Worm (Caenorhabditis elegans) whole organism, L3 larva: Measurements from ENCODE around the gene C17G10.1.

Experiments used
- R02D3.7 ChIP-seq: fragments of 150-350 bp; optimal IDR thresholded peaks from 2 replicates; lab custom pipeline; 2014; ENCODE audit warnings: missing biosample characterization, missing genetic modification characterization
- ZK546.5 ChIP-seq: sonication (generic microtip); optimal IDR thresholded peaks from 2 replicates; lab custom pipeline; 2017; ENCODE audit warnings: missing biosample characterization, missing genetic modification characterization
- aly-2 ChIP-seq: fragments of 150-350 bp; optimal IDR thresholded peaks from 2 replicates; lab custom pipeline; 2014; ENCODE audit warnings: missing biosample characterization, missing genetic modification characterization
- ama-1 ChIP-seq: fragments of 150-350 bp; optimal IDR thresholded peaks from 2 replicates; lab custom pipeline; 2018
- ceh-16 ChIP-seq: sonication (generic microtip); optimal IDR thresholded peaks from 2 replicates; lab custom pipeline; 2017; ENCODE audit warnings: missing biosample characterization, missing genetic modification characterization
- ceh-28 ChIP-seq: fragments of 150-350 bp; optimal IDR thresholded peaks from 2 replicates; lab custom pipeline; 2014; ENCODE audit warnings: missing biosample characterization, missing genetic modification reagents, missing genetic modification characterization
- ceh-9 ChIP-seq: sonication (generic microtip); optimal IDR thresholded peaks from 2 replicates; lab custom pipeline; 2018; ENCODE audit warnings: missing biosample characterization, missing genetic modification characterization
- egl-27 ChIP-seq: sonication (generic microtip); optimal IDR thresholded peaks from 4 replicates; lab custom pipeline; 2017; ENCODE audit warnings: missing biosample characterization, missing genetic modification reagents, missing genetic modification characterization
- egl-5 ChIP-seq: fragments of 150-350 bp; optimal IDR thresholded peaks from 2 replicates; lab custom pipeline; 2017; ENCODE audit warnings: missing biosample characterization, missing genetic modification reagents, missing genetic modification characterization, inconsistent platforms
- elt-2 ChIP-seq: sonication (generic microtip); optimal IDR thresholded peaks from 2 replicates; lab custom pipeline; 2016; ENCODE audit warnings: missing genetic modification reagents, mild to moderate bottlenecking, missing genetic modification characterization, missing compliant biosample characterization
- eor-1 ChIP-seq, 2 experiments: fragments of 150-350 bp; optimal IDR thresholded peaks; 2 replicates each; lab custom pipeline; 2014 to 2018; ENCODE audit warnings: missing biosample characterization in 2 of 2, missing genetic modification characterization in 2 of 2
- fkh-10 ChIP-seq: sonication (generic microtip); optimal IDR thresholded peaks from 2 replicates; lab custom pipeline; 2017; ENCODE audit warnings: missing biosample characterization, missing genetic modification reagents, missing genetic modification characterization
- fkh-2 ChIP-seq: fragments of 150-350 bp; optimal IDR thresholded peaks from 2 replicates; lab custom pipeline; 2014; ENCODE audit warnings: missing biosample characterization, missing genetic modification reagents, missing genetic modification characterization
- fos-1 ChIP-seq: fragments of 150-350 bp; optimal IDR thresholded peaks from 2 replicates; lab custom pipeline; 2014; ENCODE audit warnings: missing biosample characterization, missing genetic modification characterization
- jun-1 ChIP-seq: fragments of 150-350 bp; optimal IDR thresholded peaks from 2 replicates; lab custom pipeline; 2014; ENCODE audit warnings: missing biosample characterization, missing genetic modification reagents, missing genetic modification characterization
- lin-15B ChIP-seq: fragments of 150-350 bp; optimal IDR thresholded peaks from 2 replicates; lab custom pipeline; 2014; ENCODE audit warnings: missing biosample characterization, missing genetic modification characterization
- lin-39 ChIP-seq: fragments of 150-350 bp; optimal IDR thresholded peaks from 2 replicates; lab custom pipeline; 2018; ENCODE audit warnings: missing biosample characterization, missing genetic modification reagents, missing genetic modification characterization
- lsy-12 ChIP-seq: sonication (generic microtip); optimal IDR thresholded peaks from 2 replicates; lab custom pipeline; 2016; ENCODE audit warnings: mild to moderate bottlenecking, missing genetic modification characterization, missing compliant biosample characterization
- mdl-1 ChIP-seq: fragments of 150-350 bp; optimal IDR thresholded peaks from 2 replicates; lab custom pipeline; 2014; ENCODE audit warnings: missing biosample characterization, missing genetic modification characterization
- nfya-1 ChIP-seq: sonication (generic microtip); optimal IDR thresholded peaks from 2 replicates; lab custom pipeline; 2017; ENCODE audit warnings: missing genetic modification characterization, mild to moderate bottlenecking, missing compliant biosample characterization, antibody characterized with exemption, moderate library complexity; ENCODE audit not compliant: insufficient read depth
- nhr-11 ChIP-seq: fragments of 150-350 bp; optimal IDR thresholded peaks from 2 replicates; lab custom pipeline; 2014; ENCODE audit warnings: missing biosample characterization, missing genetic modification characterization
- nhr-23 ChIP-seq: fragments of 150-350 bp; optimal IDR thresholded peaks from 2 replicates; lab custom pipeline; 2014; ENCODE audit warnings: missing biosample characterization, missing genetic modification reagents, missing genetic modification characterization
- nhr-25 ChIP-seq: sonication (generic microtip); optimal IDR thresholded peaks from 2 replicates; lab custom pipeline; 2017; ENCODE audit warnings: missing biosample characterization, missing genetic modification characterization
- nhr-28 ChIP-seq: fragments of 150-350 bp; optimal IDR thresholded peaks from 2 replicates; lab custom pipeline; 2014; ENCODE audit warnings: missing biosample characterization, missing genetic modification characterization
- nhr-43 ChIP-seq: sonication (generic microtip); optimal IDR thresholded peaks from 2 replicates; lab custom pipeline; 2016; ENCODE audit warnings: mild to moderate bottlenecking, missing genetic modification characterization, missing compliant biosample characterization; ENCODE audit not compliant: poor library complexity, severe bottlenecking
- nhr-67 ChIP-seq: fragments of 150-350 bp; optimal IDR thresholded peaks from 2 replicates; lab custom pipeline; 2014; ENCODE audit warnings: missing biosample characterization, missing genetic modification characterization
- nhr-76 ChIP-seq: fragments of 150-350 bp; sonication (generic microtip); optimal IDR thresholded peaks from 5 replicates; lab custom pipeline; 2014; ENCODE audit warnings: missing biosample characterization, missing genetic modification characterization
- nhr-77 ChIP-seq: fragments of 150-350 bp; optimal IDR thresholded peaks from 2 replicates; lab custom pipeline; 2014; ENCODE audit warnings: missing biosample characterization, missing genetic modification characterization
- pha-4 ChIP-seq: fragments of 150-350 bp; optimal IDR thresholded peaks from 2 replicates; lab custom pipeline; 2014; ENCODE audit warnings: missing biosample characterization, missing genetic modification reagents, missing genetic modification characterization
- sea-2 ChIP-seq: fragments of 150-350 bp; sonication (generic microtip); optimal IDR thresholded peaks from 4 replicates; lab custom pipeline; 2014; ENCODE audit warnings: missing biosample characterization, missing genetic modification reagents, missing genetic modification characterization
- skn-1 ChIP-seq: fragments of 150-350 bp; optimal IDR thresholded peaks from 2 replicates; lab custom pipeline; 2014; ENCODE audit warnings: missing biosample characterization, missing genetic modification characterization
- snpc-4 ChIP-seq: fragments of 150-350 bp; optimal IDR thresholded peaks from 2 replicates; lab custom pipeline; 2014; ENCODE audit warnings: missing biosample characterization, missing genetic modification characterization
- tbx-2 ChIP-seq: sonication (generic microtip); optimal IDR thresholded peaks from 2 replicates; lab custom pipeline; 2016; ENCODE audit warnings: mild to moderate bottlenecking, missing genetic modification characterization, missing compliant biosample characterization
- unc-39 ChIP-seq: sonication (generic microtip); optimal IDR thresholded peaks from 4 replicates; lab custom pipeline; 2017; ENCODE audit warnings: missing biosample characterization, missing genetic modification characterization
- unc-62 ChIP-seq: fragments of 150-350 bp; sonication (generic microtip); optimal IDR thresholded peaks from 4 replicates; lab custom pipeline; 2014; ENCODE audit warnings: missing biosample characterization, missing genetic modification reagents, missing genetic modification characterization
- ztf-11 ChIP-seq: fragments of 150-350 bp; optimal IDR thresholded peaks from 2 replicates; lab custom pipeline; 2014; ENCODE audit warnings: missing biosample characterization, missing genetic modification characterization

C17G10.1 gene

DNA sequence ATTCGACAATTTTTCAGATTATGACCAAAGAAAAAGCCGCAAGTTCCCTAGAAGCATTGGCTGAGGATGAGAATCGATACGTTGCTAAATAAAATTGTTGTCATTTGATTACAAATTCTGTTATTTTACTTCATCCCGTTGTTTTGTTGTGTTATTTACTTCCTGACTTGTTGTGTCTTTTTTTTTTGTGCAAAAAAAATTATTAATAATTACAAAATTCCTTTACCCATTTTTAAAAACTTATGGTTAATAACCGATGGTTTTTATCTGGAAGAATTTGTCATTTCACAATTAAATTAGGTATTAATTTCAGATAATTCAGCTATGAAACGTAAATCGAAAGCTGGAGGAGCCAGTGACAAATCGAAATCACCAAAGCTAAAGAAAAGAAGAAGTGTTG is at the start of gene C17G10.1:
Gene C17G10.1 (plus strand): TSS at position 301 of the 400 bp plus-strand sequence.
- TF ChIP-seq nhr-43 (tag; lab: Kevin White, UChicago), result no peak
- no peak for TF ChIP-seq mdl-1
- no peak for TF ChIP-seq ceh-16
- no peak for TF ChIP-seq ceh-9 (tag; lab: Kevin White, UChicago)
- TF ChIP-seq sea-2 (GFP tag; lab: Kevin White, UChicago), result no peak
- no peak for TF ChIP-seq nhr-67 (tag; lab: Kevin White, UChicago)
- no peak for TF ChIP-seq snpc-4 (tag; lab: Kevin White, UChicago)
- no peak for TF ChIP-seq fkh-2
- TF ChIP-seq eor-1 (tag; optimal IDR thresholded peaks at IDR 0.05; lab: Kevin White, UChicago), result no peak
- no peak for TF ChIP-seq fkh-10 (GFP tag; lab: Kevin White, UChicago)
- no peak for TF ChIP-seq nhr-28
- no peak for TF ChIP-seq ZK546.5 (tag; lab: Kevin White, UChicago)
- TF ChIP-seq egl-27 (tag; lab: Kevin White, UChicago), result no peak

DNA sequence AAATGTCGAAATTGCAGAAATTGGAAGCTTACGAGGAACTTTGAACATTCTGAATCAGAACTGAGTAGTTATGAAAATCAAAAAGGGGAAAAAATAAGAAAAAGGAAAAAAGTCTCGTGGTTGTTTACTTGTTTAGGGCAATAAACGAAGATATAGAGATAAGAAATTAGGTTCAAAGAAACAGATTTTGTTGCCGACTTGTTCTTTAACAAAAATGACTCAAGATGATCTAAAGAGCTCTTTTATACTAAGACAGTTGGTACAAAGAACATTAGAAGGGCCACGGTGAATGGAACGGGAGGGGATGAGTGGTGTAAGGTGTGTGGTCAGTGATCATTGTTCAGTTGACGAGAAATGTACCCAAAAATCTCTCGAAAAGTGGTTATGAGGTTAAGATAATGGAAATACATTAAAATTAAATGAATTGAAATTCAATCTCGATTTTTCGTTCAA is 48.9 kb upstream of the C17G10.1 start, which contains the start of gene acdh-2:
Gene acdh-2 (minus strand): TSS at position 51 of the 453 bp plus-strand sequence.
- TF ChIP-seq fkh-2 (no peak), lin-39 (no peak), nfya-1 (tag; lab: Kevin White, UChicago) (peak; percentile 35), nhr-43 (tag; lab: Kevin White, UChicago) (peak; percentile 18), skn-1 (no peak), unc-62 (GFP tag; lab: Kevin White, UChicago) (no peak)

DNA sequence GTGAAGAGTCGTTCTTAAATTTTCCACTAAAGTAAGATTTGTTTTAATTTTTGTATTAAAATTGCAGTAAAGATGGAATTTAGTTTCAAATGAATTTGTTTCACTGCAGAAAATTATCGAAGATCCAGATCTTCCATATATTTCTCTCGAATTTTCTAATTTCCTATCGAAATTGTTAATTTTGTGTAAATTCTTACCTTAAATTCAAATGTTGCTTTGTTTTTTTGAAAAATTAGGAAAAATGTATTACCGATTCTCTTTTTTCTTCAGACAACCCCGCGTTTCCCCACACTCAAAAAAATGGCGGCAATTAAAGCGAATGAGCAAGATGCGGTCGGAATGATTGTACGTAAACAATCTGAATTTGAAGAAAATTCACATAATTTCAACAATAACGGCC is 46.6 kb upstream of the C17G10.1 start, which contains the start of gene C17C3.6:
Gene C17C3.6 (plus strand): TSS at position 301 of the 400 bp plus-strand sequence.
- TF ChIP-seq nhr-76 (no peak), lsy-12 (no peak), tbx-2 (no peak), snpc-4 (tag; lab: Kevin White, UChicago) (no peak), pha-4 (tag; lab: Kevin White, UChicago) (no peak), nhr-23 (tag; lab: Kevin White, UChicago) (no peak), aly-2 (tag; lab: Kevin White, UChicago) (no peak), elt-2 (tag; lab: Kevin White, UChicago) (no peak), jun-1 (tag; lab: Kevin White, UChicago) (no peak), nhr-11 (tag; lab: Kevin White, UChicago) (no peak), ceh-16 (no peak), egl-5 (tag; lab: Kevin White, UChicago) (no peak), ztf-11 (no peak), fos-1 (tag; lab: Kevin White, UChicago) (no peak), mdl-1 (no peak), unc-62 (GFP tag; lab: Kevin White, UChicago) (no peak)
- TF ChIP-seq, all 47 proteins: peak for 0

DNA sequence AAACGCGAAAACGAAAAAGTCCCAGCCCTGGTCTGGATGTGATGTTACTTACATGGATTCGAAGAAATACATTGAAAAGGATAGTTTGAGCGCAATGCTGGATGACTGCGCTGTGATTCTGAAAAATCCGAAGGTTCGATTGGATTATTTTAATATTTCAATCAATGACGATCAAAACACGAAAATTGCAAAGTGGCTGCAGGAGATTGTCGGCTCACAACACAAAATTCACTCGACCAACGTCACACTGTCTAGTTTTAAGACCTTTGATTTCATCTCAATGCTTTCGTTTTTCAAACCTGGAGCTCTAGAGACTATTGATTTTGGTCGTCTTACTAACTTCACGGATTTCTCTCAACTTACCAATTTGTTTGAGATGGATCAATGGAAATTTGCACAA is 44.8 kb upstream of the C17G10.1 start, which contains the start of gene C17C3.5:
Gene C17C3.5 (plus strand): TSS at position 301 of the 400 bp plus-strand sequence.
- no peak for TF ChIP-seq fkh-2
- TF ChIP-seq unc-62 (GFP tag; lab: Kevin White, UChicago), result no peak
- TF ChIP-seq eor-1 (tag; optimal IDR thresholded peaks at IDR 0.05; lab: Kevin White, UChicago), result no peak
- TF ChIP-seq nhr-77 (tag; lab: Kevin White, UChicago), result no peak
- TF ChIP-seq egl-27 (tag; lab: Kevin White, UChicago), result no peak
- no peak for TF ChIP-seq R02D3.7 (tag; lab: Kevin White, UChicago)
- TF ChIP-seq ama-1 (lab: Kevin White, UChicago), result no peak
- no peak for TF ChIP-seq elt-2 (tag; lab: Kevin White, UChicago)
- TF ChIP-seq egl-5 (tag; lab: Kevin White, UChicago), result no peak
- no peak for TF ChIP-seq ceh-28
- no peak for TF ChIP-seq ceh-9 (tag; lab: Kevin White, UChicago)
- TF ChIP-seq nhr-25 (tag; lab: Kevin White, UChicago), result no peak
- no peak for TF ChIP-seq unc-39
- no peak for TF ChIP-seq nhr-43 (tag; lab: Kevin White, UChicago)
- no peak for TF ChIP-seq lin-15B (tag; lab: Kevin White, UChicago)
- TF ChIP-seq ceh-16, result no peak
- TF ChIP-seq, all 47 proteins: peak for 0
